Fruit fly (Drosophila melanogaster) whole organism, adult: Measurements from ENCODE around the gene Edg91.

Source experiments
- CG11617 ChIP-seq: fragments of 200-800 bp; sonication (Bioruptor generic); optimal IDR thresholded peaks from 2 replicates; lab custom pipeline; 2017; ENCODE audit warnings: mild to moderate bottlenecking, missing biosample characterization, missing genetic modification reagents, missing genetic modification characterization
- CG12768 ChIP-seq: fragments of 200-800 bp; sonication (Bioruptor generic); optimal IDR thresholded peaks from 2 replicates; lab custom pipeline; 2017; ENCODE audit warnings: missing biosample characterization, missing genetic modification characterization, mild to moderate bottlenecking, moderate library complexity, missing genetic modification reagents
- CG7045 ChIP-seq: fragments of 200-800 bp; sonication (Bioruptor generic); optimal IDR thresholded peaks from 2 replicates; lab custom pipeline; 2017; ENCODE audit warnings: missing biosample characterization, mild to moderate bottlenecking, missing genetic modification characterization
- CG7101 ChIP-seq: fragments of 200-800 bp; sonication (Bioruptor generic); optimal IDR thresholded peaks from 2 replicates; lab custom pipeline; 2018; ENCODE audit warnings: missing biosample characterization, mild to moderate bottlenecking, missing genetic modification characterization, moderate library complexity
- bab1 ChIP-seq: fragments of 200-800 bp; sonication (Bioruptor generic); optimal IDR thresholded peaks from 3 replicates; lab custom pipeline; 2019; ENCODE audit warnings: missing biosample characterization, mild to moderate bottlenecking, missing genetic modification characterization, moderate library complexity
- kay ChIP-seq: fragments of 200-800 bp; sonication (Bioruptor generic); peaks from one replicate; lab custom pipeline; 2016; ENCODE audit warnings: missing biosample characterization, missing genetic modification characterization, borderline replicate concordance
- ovo ChIP-seq: fragments of 200-800 bp; sonication (Bioruptor generic); optimal IDR thresholded peaks from 2 replicates; lab custom pipeline; 2016; ENCODE audit warnings: missing biosample characterization, missing genetic modification characterization
- pad ChIP-seq: fragments of 200-800 bp; sonication (Bioruptor generic); optimal IDR thresholded peaks from 3 replicates; lab custom pipeline; 2017; ENCODE audit warnings: missing biosample characterization, missing genetic modification characterization, mild to moderate bottlenecking, moderate library complexity, missing genetic modification reagents
- toe ChIP-seq: fragments of 200-800 bp; sonication (Bioruptor generic); optimal IDR thresholded peaks from 2 replicates; lab custom pipeline; 2016; ENCODE audit warnings: missing biosample characterization, missing genetic modification characterization

DNA sequence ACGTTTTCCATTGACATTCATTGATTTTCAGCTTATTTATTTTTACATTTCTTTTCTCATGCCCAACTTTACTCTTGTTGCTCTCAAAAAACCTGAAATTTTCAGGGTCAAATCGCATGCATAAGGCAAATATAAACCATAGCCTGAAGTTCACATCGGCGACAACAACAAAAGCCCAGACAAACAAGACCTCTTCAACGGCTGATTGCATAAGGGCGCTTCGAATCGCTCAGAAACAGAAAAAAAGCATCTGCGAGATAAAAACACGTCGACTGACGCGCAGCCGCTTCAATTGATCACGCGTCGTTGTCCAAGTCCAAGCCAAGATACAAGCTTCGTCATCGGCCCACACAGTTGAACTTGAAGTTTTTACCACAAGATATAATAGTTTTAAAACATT, 2.2 kb upstream of the Edg91 start, which contains the start of gene CG14327:
- TF ChIP-seq pad (GFP tag; lab: Kevin White, UChicago) (no peak), ovo (no peak), CG7045 (GFP tag; lab: Kevin White, UChicago) (no peak), toe (GFP tag; lab: Kevin White, UChicago) (no peak), CG11617 (GFP tag; lab: Kevin White, UChicago) (no peak), kay (GFP tag; lab: Kevin White, UChicago) (no peak), CG7101 (no peak), bab1 (GFP tag; lab: Kevin White, UChicago) (no peak), CG12768 (GFP tag; lab: Kevin White, UChicago) (no peak)
